Worm (Caenorhabditis elegans) whole organism, dauer: Measurements from ENCODE around the gene irld-51.

Experiments used
- unc-62 ChIP-seq: sonication (generic microtip); optimal IDR thresholded peaks from 2 replicates; lab custom pipeline; 2017; ENCODE audit warnings: missing biosample characterization, missing genetic modification reagents, missing genetic modification characterization

irld-51 gene

ce11 chrII:2934354-2934753 is 18.2 kb downstream of the irld-51 start, which contains the start of gene irld-67:
irld-67 (minus strand) TSS chrII:2934454.
- no peak for TF ChIP-seq unc-62 (GFP tag; lab: Kevin White, UChicago)

ce11 chrII:2931564-2931963 is 21.0 kb downstream of the irld-51 start:
- TF ChIP-seq unc-62 (GFP tag; lab: Kevin White, UChicago): no peak

- no peak for TF ChIP-seq unc-62 (GFP tag; lab: Kevin White, UChicago)
Observed at ce11 chrII:2930499-2930898, 22.0 kb downstream of the irld-51 start, which contains the start of the genes irld-64 and irld-63. irld-64 (minus strand) TSS chrII:2930599. irld-63 (plus strand) TSS chrII:2930728.

- no peak for TF ChIP-seq unc-62 (GFP tag; lab: Kevin White, UChicago)
Observed at ce11 chrII:2929846-2930245, 22.7 kb downstream of the irld-51 start.

- TF ChIP-seq unc-62 (GFP tag; lab: Kevin White, UChicago): no peak
Observed at ce11 chrII:2927533-2927932, 25.0 kb downstream of the irld-51 start, which contains the start of the genes ZK355.3 and ZK355.8. ZK355.3 (minus strand) TSS chrII:2927633. ZK355.8 (plus strand) TSS chrII:2927804.

ce11 chrII:2925806-2926558 is 26.5 kb downstream of the irld-51 start:
- TF ChIP-seq unc-62 (GFP tag; lab: Kevin White, UChicago): no peak

ce11 chrII:2925032-2925431 is 27.5 kb downstream of the irld-51 start:
- TF ChIP-seq unc-62 (GFP tag; lab: Kevin White, UChicago): no peak

ce11 chrII:2923617-2924016 is 28.9 kb downstream of the irld-51 start, which contains the start of gene ZK355.2:
ZK355.2 (plus strand) TSS chrII:2923917.
- TF ChIP-seq unc-62 (GFP tag; lab: Kevin White, UChicago): no peak

- TF ChIP-seq unc-62 (GFP tag; lab: Kevin White, UChicago): no peak
Observed at ce11 chrII:2922782-2923181, 29.7 kb downstream of the irld-51 start.

ce11 chrII:2922359-2922758 is 30.2 kb downstream of the irld-51 start:
- no peak for TF ChIP-seq unc-62 (GFP tag; lab: Kevin White, UChicago)

- no peak for TF ChIP-seq unc-62 (GFP tag; lab: Kevin White, UChicago)
Observed at ce11 chrII:2921860-2922259, 30.7 kb downstream of the irld-51 start.

ce11 chrII:2920817-2921458 is 31.6 kb downstream of the irld-51 start:
- TF ChIP-seq unc-62 (GFP tag; lab: Kevin White, UChicago): no peak

- TF ChIP-seq unc-62 (GFP tag; lab: Kevin White, UChicago): no peak
Observed at ce11 chrII:2920234-2920633, 32.3 kb downstream of the irld-51 start.

ce11 chrII:2919074-2919857 is 33.3 kb downstream of the irld-51 start, which contains the start of the genes ncap-1 and Y110A2AR.1:
ncap-1 (minus strand) TSS chrII:2919314.
Y110A2AR.1 (plus strand) TSS chrII:2919710.
- TF ChIP-seq unc-62 (GFP tag; lab: Kevin White, UChicago): no peak

ce11 chrII:2913505-2913904 is 39.0 kb downstream of the irld-51 start, which contains the start of gene ubc-15:
ubc-15 (minus strand) TSS chrII:2913605.
- no peak for TF ChIP-seq unc-62 (GFP tag; lab: Kevin White, UChicago)
